Fruit fly (Drosophila melanogaster) whole organism, embryonic: ENCODE measurements around the gene CG15143.

Experiments used
- CG10274 ChIP-seq: fragments of 200-800 bp; sonication (Bioruptor generic); optimal IDR thresholded peaks from 3 replicates; lab custom pipeline; 2017; ENCODE audit warnings: missing biosample characterization, mild to moderate bottlenecking, missing genetic modification characterization
- CG10366 ChIP-seq: fragments of 200-800 bp; sonication (Bioruptor generic); IDR thresholded peaks from 2 replicates; pipeline ENCODE4 v1.3.6; 2022; ENCODE audit warnings: missing biosample characterization, missing genetic modification characterization
- CG10959 ChIP-seq: fragments of 200-800 bp; sonication (Bioruptor generic); IDR thresholded peaks from 2 replicates; pipeline ENCODE4 v1.3.6; 2022; ENCODE audit warnings: missing biosample characterization, missing genetic modification characterization
- CG11398 ChIP-seq: fragments of 200-800 bp; sonication (Bioruptor generic); optimal IDR thresholded peaks from 2 replicates; lab custom pipeline; 2016; ENCODE audit warnings: missing biosample characterization, missing genetic modification characterization
- CG11723 ChIP-seq: fragments of 200-800 bp; sonication (Bioruptor generic); optimal IDR thresholded peaks from 2 replicates; lab custom pipeline; 2017; ENCODE audit warnings: missing biosample characterization, mild to moderate bottlenecking, missing genetic modification characterization
- CG12071 ChIP-seq: fragments of 200-800 bp; sonication (Bioruptor generic); optimal IDR thresholded peaks from 3 replicates; lab custom pipeline; 2018; ENCODE audit warnings: missing biosample characterization, mild to moderate bottlenecking, missing genetic modification characterization
- CG12391 ChIP-seq: fragments of 200-800 bp; sonication (Bioruptor generic); optimal IDR thresholded peaks from 3 replicates; lab custom pipeline; 2018; ENCODE audit warnings: missing biosample characterization, mild to moderate bottlenecking, missing genetic modification characterization, moderate library complexity
- CG14667 ChIP-seq: fragments of 200-800 bp; sonication (Bioruptor generic); IDR thresholded peaks from 2 replicates; pipeline ENCODE4 v1.3.6; 2022; ENCODE audit warnings: missing biosample characterization, missing genetic modification characterization
- CG15696 ChIP-seq: fragments of 200-800 bp; sonication (Bioruptor generic); optimal IDR thresholded peaks from 2 replicates; lab custom pipeline; 2019; ENCODE audit warnings: missing biosample characterization, mild to moderate bottlenecking, missing genetic modification characterization, moderate library complexity
- CG16815 ChIP-seq: fragments of 200-800 bp; sonication (Bioruptor generic); optimal IDR thresholded peaks from 3 replicates; lab custom pipeline; 2017; ENCODE audit warnings: missing biosample characterization, mild to moderate bottlenecking, missing genetic modification characterization
- CG17186 ChIP-seq: fragments of 200-800 bp; sonication (Bioruptor generic); optimal IDR thresholded peaks from 3 replicates; lab custom pipeline; 2017; ENCODE audit warnings: missing biosample characterization, missing genetic modification reagents, missing genetic modification characterization
- CG17612 ChIP-seq: fragments of 200-800 bp; sonication (Bioruptor generic); IDR thresholded peaks from 2 replicates; pipeline ENCODE4 v1.3.6; 2022; ENCODE audit warnings: missing biosample characterization, missing genetic modification characterization
- CG17829 ChIP-seq: fragments of 200-800 bp; optimal IDR thresholded peaks from 2 replicates; lab custom pipeline; 2019; ENCODE audit warnings: missing biosample characterization, mild to moderate bottlenecking, missing genetic modification characterization, moderate library complexity
- CG30403 ChIP-seq: fragments of 200-800 bp; sonication (Bioruptor generic); optimal IDR thresholded peaks from 3 replicates; lab custom pipeline; 2016; ENCODE audit warnings: missing biosample characterization, missing genetic modification characterization
- CG3281 ChIP-seq: fragments of 200-800 bp; sonication (Bioruptor generic); optimal IDR thresholded peaks from 3 replicates; lab custom pipeline; 2017; ENCODE audit warnings: missing biosample characterization, mild to moderate bottlenecking, missing genetic modification characterization
- CG3847 ChIP-seq: fragments of 200-800 bp; sonication (Bioruptor generic); IDR thresholded peaks from 2 replicates; pipeline ENCODE4 v1.3.6; 2022; ENCODE audit warnings: missing biosample characterization, missing genetic modification characterization
- CG4404 ChIP-seq: fragments of 200-800 bp; sonication (Bioruptor generic); IDR thresholded peaks from 2 replicates; pipeline ENCODE4 v1.3.6; 2022; ENCODE audit warnings: missing biosample characterization, missing genetic modification characterization
- CG7928 ChIP-seq: fragments of 200-800 bp; sonication (Bioruptor generic); optimal IDR thresholded peaks from 2 replicates; lab custom pipeline; 2017; ENCODE audit warnings: missing biosample characterization, mild to moderate bottlenecking, missing genetic modification characterization
- CG8359 ChIP-seq: fragments of 200-800 bp; sonication (Bioruptor generic); optimal IDR thresholded peaks from 2 replicates; lab custom pipeline; 2017; ENCODE audit warnings: missing biosample characterization, mild to moderate bottlenecking, missing genetic modification characterization, borderline replicate concordance
- CHES-1-like ChIP-seq: fragments of 200-800 bp; sonication (Bioruptor generic); optimal IDR thresholded peaks from 2 replicates; lab custom pipeline; 2016; ENCODE audit warnings: missing biosample characterization, missing genetic modification characterization
- Dip2 ChIP-seq: fragments of 200-800 bp; sonication (Bioruptor generic); IDR thresholded peaks from 2 replicates; pipeline ENCODE4 v1.3.6; 2022; ENCODE audit warnings: missing biosample characterization, missing genetic modification characterization
- Dref ChIP-seq: fragments of 200-800 bp; sonication (Bioruptor generic); IDR thresholded peaks from 2 replicates; pipeline ENCODE4 v1.3.6; 2022; ENCODE audit warnings: missing biosample characterization, missing genetic modification characterization
- E2f1 ChIP-seq: fragments of 200-800 bp; sonication (Bioruptor generic); IDR thresholded peaks from 2 replicates; pipeline ENCODE4 v1.3.6; 2022; ENCODE audit warnings: missing biosample characterization, missing genetic modification characterization
- GATAe ChIP-seq: fragments of 200-800 bp; sonication (Bioruptor generic); conservative IDR thresholded peaks from 2 replicates; pipeline ENCODE4 v1.3.6; 2022; ENCODE audit warnings: missing biosample characterization, missing genetic modification characterization
- Hmr ChIP-seq: fragments of 200-800 bp; sonication (Bioruptor generic); optimal IDR thresholded peaks from 3 replicates; lab custom pipeline; 2017; ENCODE audit warnings: mild to moderate bottlenecking, missing biosample characterization, missing genetic modification reagents, missing genetic modification characterization
- Med ChIP-seq: fragments of 200-800 bp; sonication (Bioruptor generic); peaks from one replicate; lab custom pipeline; 2016; ENCODE audit warnings: missing biosample characterization, missing genetic modification characterization, mild to moderate bottlenecking, inconsistent platforms, moderate library complexity
- NK7.1 ChIP-seq: fragments of 200-800 bp; sonication (Bioruptor generic); optimal IDR thresholded peaks from 3 replicates; lab custom pipeline; 2016; ENCODE audit warnings: missing biosample characterization, missing genetic modification characterization
- Oli ChIP-seq: fragments of 200-800 bp; sonication (Bioruptor generic); optimal IDR thresholded peaks from 2 replicates; lab custom pipeline; 2018; ENCODE audit warnings: missing biosample characterization, mild to moderate bottlenecking, missing genetic modification characterization, moderate library complexity
- Optix ChIP-seq: fragments of 200-800 bp; sonication (Bioruptor generic); IDR thresholded peaks from 3 replicates; pipeline ENCODE4 v1.3.6; 2022; ENCODE audit warnings: missing biosample characterization, missing genetic modification characterization
- PHDP ChIP-seq: fragments of 200-800 bp; sonication (Bioruptor generic); optimal IDR thresholded peaks from 3 replicates; lab custom pipeline; 2018; ENCODE audit warnings: missing biosample characterization, mild to moderate bottlenecking, missing genetic modification characterization, moderate library complexity
- Rfx ChIP-seq: fragments of 200-800 bp; sonication (Bioruptor generic); IDR thresholded peaks from 2 replicates; pipeline ENCODE4 v1.3.6; 2022; ENCODE audit warnings: missing biosample characterization, missing genetic modification characterization
- Spps ChIP-seq: fragments of 200-800 bp; sonication (Bioruptor generic); optimal IDR thresholded peaks from 2 replicates; lab custom pipeline; 2018; ENCODE audit warnings: missing biosample characterization, mild to moderate bottlenecking, missing genetic modification characterization
- abd-A ChIP-seq: fragments of 200-800 bp; sonication (Bioruptor generic); optimal IDR thresholded peaks from 3 replicates; lab custom pipeline; 2019; ENCODE audit warnings: missing biosample characterization, mild to moderate bottlenecking, missing genetic modification characterization, moderate library complexity
- bcd ChIP-seq: fragments of 200-800 bp; sonication (Bioruptor generic); optimal IDR thresholded peaks from 2 replicates; lab custom pipeline; 2017; ENCODE audit warnings: missing biosample characterization, mild to moderate bottlenecking, missing genetic modification characterization
- croc ChIP-seq: fragments of 200-800 bp; sonication (Bioruptor generic); conservative IDR thresholded peaks from 3 replicates; pipeline ENCODE4 v1.3.6; 2022; ENCODE audit warnings: missing biosample characterization, missing genetic modification characterization
- esg ChIP-seq: fragments of 200-800 bp; sonication (Bioruptor generic); conservative IDR thresholded peaks from 2 replicates; pipeline ENCODE4 v1.3.6; 2022; ENCODE audit warnings: missing biosample characterization, missing genetic modification characterization
- ewg ChIP-seq: fragments of 200-800 bp; sonication (Bioruptor generic); optimal IDR thresholded peaks from 3 replicates; lab custom pipeline; 2017; ENCODE audit warnings: mild to moderate bottlenecking, missing biosample characterization, missing genetic modification reagents, missing genetic modification characterization
- gcm ChIP-seq: fragments of 200-800 bp; sonication (Bioruptor generic); optimal IDR thresholded peaks from 2 replicates; lab custom pipeline; 2019; ENCODE audit warnings: missing biosample characterization, mild to moderate bottlenecking, missing genetic modification characterization, moderate library complexity
- jing ChIP-seq: fragments of 200-800 bp; sonication (Bioruptor generic); optimal IDR thresholded peaks from 2 replicates; lab custom pipeline; 2018; ENCODE audit warnings: missing biosample characterization, mild to moderate bottlenecking, missing genetic modification characterization
- ken ChIP-seq: fragments of 200-800 bp; sonication (Bioruptor generic); IDR thresholded peaks from 3 replicates; pipeline ENCODE4 v1.3.6; 2022; ENCODE audit warnings: missing biosample characterization, missing genetic modification characterization
- lab ChIP-seq: fragments of 200-800 bp; sonication (Bioruptor generic); optimal IDR thresholded peaks from 3 replicates; lab custom pipeline; 2017; ENCODE audit warnings: missing biosample characterization, missing genetic modification characterization, mild to moderate bottlenecking, moderate library complexity, missing genetic modification reagents
- lola ChIP-seq, 3 experiments: fragments of >200 bp in 2 of 3; fragments of 200-800 bp in 1 of 3; sonication (Bioruptor generic) in 1 of 3; optimal IDR thresholded peaks; 2 replicates each; lab custom pipeline; 2017 to 2019; ENCODE audit warnings: missing biosample characterization in 3 of 3, missing genetic modification characterization in 3 of 3, mild to moderate bottlenecking in 1 of 3, moderate library complexity in 1 of 3
- luna ChIP-seq: fragments of 200-800 bp; sonication (Bioruptor generic); optimal IDR thresholded peaks from 2 replicates; lab custom pipeline; 2016; ENCODE audit warnings: missing biosample characterization, missing genetic modification characterization
- nerfin-2 ChIP-seq: fragments of 200-800 bp; sonication (Bioruptor generic); IDR thresholded peaks from 2 replicates; pipeline ENCODE4 v1.3.6; 2022; ENCODE audit warnings: missing biosample characterization, missing genetic modification characterization; ENCODE audit not compliant: partially characterized antibody
- odd ChIP-seq: fragments of 200-800 bp; sonication (Bioruptor generic); optimal IDR thresholded peaks from 2 replicates; lab custom pipeline; 2017; ENCODE audit warnings: missing biosample characterization, mild to moderate bottlenecking, missing genetic modification characterization
- schlank ChIP-seq: fragments of 200-800 bp; sonication (Bioruptor generic); optimal IDR thresholded peaks from 2 replicates; lab custom pipeline; 2018; ENCODE audit warnings: missing biosample characterization, mild to moderate bottlenecking, missing genetic modification characterization
- tna ChIP-seq: fragments of 200-800 bp; sonication (Bioruptor generic); IDR thresholded peaks from 2 replicates; pipeline ENCODE4 v1.3.6; 2022; ENCODE audit warnings: missing biosample characterization, missing genetic modification characterization; ENCODE audit not compliant: partially characterized antibody
- toy ChIP-seq: fragments of 200-800 bp; sonication (Bioruptor generic); IDR thresholded peaks from 2 replicates; pipeline ENCODE4 v1.3.6; 2022; ENCODE audit warnings: missing biosample characterization, missing genetic modification characterization
- twi ChIP-seq: fragments of 200-800 bp; optimal IDR thresholded peaks from 2 replicates; lab custom pipeline; 2019; ENCODE audit warnings: missing biosample characterization, mild to moderate bottlenecking, missing genetic modification characterization, moderate library complexity
- wek ChIP-seq: fragments of 200-800 bp; sonication (Bioruptor generic); optimal IDR thresholded peaks from 3 replicates; lab custom pipeline; 2018; ENCODE audit warnings: missing biosample characterization, mild to moderate bottlenecking, missing genetic modification characterization, moderate library complexity

The CG15143 gene

dm6 chr2L:17558111-17558773 is 33.9 kb upstream of the CG15143 start (continued):
- peak; percentile 16 for TF ChIP-seq odd (GFP tag; lab: Kevin White, UChicago)
- no peak for TF ChIP-seq CG11398 (GFP tag; lab: Kevin White, UChicago)
- TF ChIP-seq croc: no peak
- no peak for TF ChIP-seq ewg (GFP tag; lab: Kevin White, UChicago)
- TF ChIP-seq lab (GFP tag; lab: Kevin White, UChicago): peak; percentile 70
- no peak for TF ChIP-seq CG4404
- TF ChIP-seq jing (GFP tag; lab: Kevin White, UChicago): no peak
- TF ChIP-seq gcm (GFP tag; lab: Kevin White, UChicago): peak; percentile 35
- no peak for TF ChIP-seq CG17186 (GFP tag; lab: Kevin White, UChicago)
- peak; percentile 61 for TF ChIP-seq CG10366 (GFP tag; lab: Robert Waterston, UW)
- 0 out of 2 replicates have a peak, but pooled peaks have one; percentile 23 for TF ChIP-seq Rfx (GFP tag; lab: Robert Waterston, UW)
- TF ChIP-seq CG30403 (GFP tag; lab: Kevin White, UChicago): peak; percentile 16
- no peak for TF ChIP-seq NK7.1 (GFP tag; lab: Kevin White, UChicago)
- no peak for TF ChIP-seq CG17612 (GFP tag; lab: Robert Waterston, UW)
- TF ChIP-seq Spps: no peak
- TF ChIP-seq CG8359 (GFP tag; lab: Kevin White, UChicago): no peak
- no peak for TF ChIP-seq CG11723 (GFP tag; lab: Kevin White, UChicago)
- no peak for TF ChIP-seq Oli (tag; lab: Kevin White, UChicago)
- TF ChIP-seq ken (GFP tag; lab: Robert Waterston, UW): no peak
- no peak for TF ChIP-seq CG12071 (GFP tag; lab: Kevin White, UChicago)
- TF ChIP-seq CG10274 (GFP tag; lab: Kevin White, UChicago): no peak
- TF ChIP-seq Dref: no peak
- TF ChIP-seq schlank: no peak
- no peak for TF ChIP-seq twi (tag; lab: Kevin White, UChicago)
- peak; percentile 6 for TF ChIP-seq bcd (GFP tag; lab: Kevin White, UChicago)
- TF ChIP-seq toy (GFP tag; lab: Robert Waterston, UW): no peak
- TF ChIP-seq CG7928 (GFP tag; lab: Kevin White, UChicago): no peak
- no peak for TF ChIP-seq lola (GFP tag; optimal IDR thresholded peaks at IDR 0.05; lab: Kevin White, UChicago)
- no peak for TF ChIP-seq wek (GFP tag; lab: Kevin White, UChicago)
- TF ChIP-seq CG12391 (tag; lab: Kevin White, UChicago): peak; percentile 53
- TF ChIP-seq esg (GFP tag; lab: Robert Waterston, UW): no peak
- no peak for TF ChIP-seq luna (GFP tag; lab: Kevin White, UChicago)
- TF ChIP-seq CG17829: peak; percentile 9
- peak; percentile 92 for TF ChIP-seq abd-A
- no peak for TF ChIP-seq CG15696 (tag; lab: Kevin White, UChicago)
- TF ChIP-seq E2f1 (GFP tag; lab: Robert Waterston, UW): no peak
- no peak for TF ChIP-seq CG14667 (GFP tag; lab: Robert Waterston, UW)
- TF ChIP-seq Optix (GFP tag; lab: Robert Waterston, UW): no peak
- TF ChIP-seq CG3281 (GFP tag; lab: Kevin White, UChicago): peak; percentile 49
- no peak for TF ChIP-seq nerfin-2 (GFP tag; lab: Robert Waterston, UW)
- TF ChIP-seq Hmr (GFP tag; lab: Kevin White, UChicago): peak; percentile 70
- peak; percentile 72 for TF ChIP-seq PHDP
- TF ChIP-seq CG16815 (GFP tag; lab: Kevin White, UChicago): no peak
- TF ChIP-seq CHES-1-like (GFP tag; lab: Kevin White, UChicago): no peak
- TF ChIP-seq Med (GFP tag; lab: Kevin White, UChicago): peak; percentile 33
- TF ChIP-seq Dip2 (GFP tag; lab: Robert Waterston, UW): no peak
- TF ChIP-seq CG3847: no peak
- no peak for TF ChIP-seq tna
- no peak for TF ChIP-seq CG10959 (GFP tag; lab: Robert Waterston, UW)
- no peak for TF ChIP-seq GATAe (GFP tag; lab: Robert Waterston, UW)
